Worm (Caenorhabditis elegans): ENCODE results near the gene cox-17.

The cox-17 gene

DNA sequence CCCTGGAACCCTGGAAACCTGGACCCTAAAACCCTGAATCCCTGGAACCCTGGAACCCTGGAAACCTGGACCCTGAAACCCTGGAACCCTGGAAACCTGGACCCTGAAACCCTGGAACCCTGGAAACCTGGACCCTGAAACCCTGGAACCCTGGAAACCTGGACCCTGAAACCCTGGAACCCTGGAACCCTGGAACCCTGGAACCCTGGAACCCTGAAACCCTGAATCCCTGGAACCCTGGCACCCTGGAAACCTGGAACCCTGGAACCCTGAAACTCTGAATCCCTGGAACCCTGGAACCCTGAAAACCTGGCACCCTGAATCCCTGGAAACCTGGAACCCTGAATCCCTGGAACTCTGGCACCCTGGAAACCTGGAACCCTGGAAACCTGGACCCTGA, 22.4 kb upstream of the cox-17 start:
- TF ChIP-seq elt-4 (tag; optimal IDR thresholded peaks at IDR 0.05): peak; percentile 35

DNA sequence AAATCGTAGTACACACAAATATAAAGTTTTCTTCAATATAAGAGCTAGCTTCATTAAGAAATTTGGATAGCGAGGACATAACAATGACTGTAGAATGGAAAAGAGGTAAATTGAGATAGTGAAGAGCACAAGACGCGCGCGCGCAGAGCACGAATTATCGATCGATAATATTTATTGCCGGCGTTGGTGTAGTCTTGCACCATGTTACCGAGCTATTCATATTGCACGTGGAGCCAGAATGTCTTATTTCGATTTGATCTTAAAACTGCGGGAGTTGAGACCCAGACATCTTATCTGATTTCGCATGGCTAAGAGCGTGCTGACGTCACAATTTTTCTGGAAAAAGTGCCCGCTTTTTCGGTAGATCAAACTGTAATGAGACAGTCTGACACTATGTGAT, 21.3 kb upstream of the cox-17 start, which contains the start of gene F40G9.18:
TSS of gene F40G9.18 (minus strand) at position 101 of the 400 bp plus-strand sequence.
- TF ChIP-seq hlh-15 (tag; optimal IDR thresholded peaks at IDR 0.05) (no peak), syd-9 (tag; optimal IDR thresholded peaks at IDR 0.05) (no peak), dve-1 (tag; optimal IDR thresholded peaks at IDR 0.05) (no peak), pag-3 (tag; optimal IDR thresholded peaks at IDR 0.05; ENCODE audit: borderline replicate concordance) (no peak), mec-3 (tag; optimal IDR thresholded peaks at IDR 0.05; ENCODE audit: borderline replicate concordance) (no peak), ceh-34 (tag; optimal IDR thresholded peaks at IDR 0.05) (no peak), rnt-1 (tag; optimal IDR thresholded peaks at IDR 0.05) (no peak), hlh-6 (tag; optimal IDR thresholded peaks at IDR 0.05) (no peak), eyg-1 (tag; optimal IDR thresholded peaks at IDR 0.05) (no peak), ceh-18 (tag; optimal IDR thresholded peaks at IDR 0.05) (no peak), ztf-16 (tag; optimal IDR thresholded peaks at IDR 0.05) (no peak), unc-42 (tag; optimal IDR thresholded peaks at IDR 0.05) (no peak), ceh-24 (tag; optimal IDR thresholded peaks at IDR 0.05) (no peak), ceh-2 (tag; optimal IDR thresholded peaks at IDR 0.05) (no peak), tbx-7 (tag; optimal IDR thresholded peaks at IDR 0.05) (no peak)

DNA sequence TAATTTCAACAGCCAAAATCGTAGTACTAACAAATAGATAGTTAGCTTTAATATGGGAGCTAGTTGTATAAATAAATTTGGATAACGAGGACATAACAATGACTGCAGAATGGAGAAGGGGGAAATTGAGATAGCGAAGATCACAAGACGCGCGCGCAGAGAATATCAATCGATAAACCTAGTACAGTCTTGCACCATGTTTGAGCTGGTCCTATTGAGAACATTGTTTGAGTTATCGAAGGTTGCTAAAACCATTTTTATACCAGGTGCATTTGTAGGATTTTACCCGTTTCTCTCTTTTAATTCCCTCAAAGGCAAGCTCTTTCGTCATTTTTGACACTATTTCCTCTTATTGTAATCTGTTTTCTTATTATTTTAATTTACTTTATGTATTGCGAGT, 19.2 kb upstream of the cox-17 start, which contains the start of the genes F40G9.9 and F40G9.12:
TSS of gene F40G9.9 (minus strand) at position 101 of the 400 bp plus-strand sequence.
TSS of gene F40G9.12 (plus strand) at position 231 of the 400 bp plus-strand sequence.
- no peak for TF ChIP-seq elt-4 (tag; optimal IDR thresholded peaks at IDR 0.05)
- TF ChIP-seq ceh-14 (tag; optimal IDR thresholded peaks at IDR 0.05): no peak
- no peak for TF ChIP-seq pha-2 (tag; optimal IDR thresholded peaks at IDR 0.05)
- no peak for TF ChIP-seq ceh-18 (tag; optimal IDR thresholded peaks at IDR 0.05)
- no peak for TF ChIP-seq ceh-34 (tag; optimal IDR thresholded peaks at IDR 0.05)
- TF ChIP-seq fkh-6 (tag; optimal IDR thresholded peaks at IDR 0.05): no peak
- no peak for TF ChIP-seq Y22D7AL.16 (tag; optimal IDR thresholded peaks at IDR 0.05)
- no peak for TF ChIP-seq hlh-30 (tag; optimal IDR thresholded peaks at IDR 0.05; ENCODE audit: insufficient read depth)
- no peak for TF ChIP-seq pag-3 (tag; optimal IDR thresholded peaks at IDR 0.05; ENCODE audit: borderline replicate concordance)
- TF ChIP-seq ceh-22 (tag; optimal IDR thresholded peaks at IDR 0.05): no peak

ce11 chrIII:173501-173900, 17.3 kb upstream of the cox-17 start, which contains the start of gene F40G9.19:
Gene F40G9.19, plus strand, starts transcription at chrIII:173801.
- no peak for TF ChIP-seq ceh-2 (tag; optimal IDR thresholded peaks at IDR 0.05)
- TF ChIP-seq ceh-6 (GFP tag; optimal IDR thresholded peaks at IDR 0.05): no peak
- no peak for TF ChIP-seq zip-5 (tag; optimal IDR thresholded peaks at IDR 0.05)
- TF ChIP-seq pqm-1 (tag; optimal IDR thresholded peaks at IDR 0.05): no peak
- no peak for TF ChIP-seq fax-1 (tag; optimal IDR thresholded peaks at IDR 0.05)
- no peak for TF ChIP-seq nhr-11 (tag; optimal IDR thresholded peaks at IDR 0.05)
- TF ChIP-seq gmeb-2 (tag; optimal IDR thresholded peaks at IDR 0.05): no peak
- TF ChIP-seq ceh-31 (tag; optimal IDR thresholded peaks at IDR 0.05): no peak
- no peak for TF ChIP-seq lim-6 (tag; optimal IDR thresholded peaks at IDR 0.05)
- TF ChIP-seq tbx-7 (tag; optimal IDR thresholded peaks at IDR 0.05): no peak
- TF ChIP-seq hlh-6 (tag; optimal IDR thresholded peaks at IDR 0.05): no peak
- TF ChIP-seq tbx-2 (tag; optimal IDR thresholded peaks at IDR 0.05): no peak
- TF ChIP-seq F13H6.1 (tag; optimal IDR thresholded peaks at IDR 0.05): no peak
- TF ChIP-seq ceh-24 (tag; optimal IDR thresholded peaks at IDR 0.05): no peak
- no peak for TF ChIP-seq mec-3 (tag; optimal IDR thresholded peaks at IDR 0.05; ENCODE audit: borderline replicate concordance)
- TF ChIP-seq pat-9 (tag; optimal IDR thresholded peaks at IDR 0.05): no peak

DNA sequence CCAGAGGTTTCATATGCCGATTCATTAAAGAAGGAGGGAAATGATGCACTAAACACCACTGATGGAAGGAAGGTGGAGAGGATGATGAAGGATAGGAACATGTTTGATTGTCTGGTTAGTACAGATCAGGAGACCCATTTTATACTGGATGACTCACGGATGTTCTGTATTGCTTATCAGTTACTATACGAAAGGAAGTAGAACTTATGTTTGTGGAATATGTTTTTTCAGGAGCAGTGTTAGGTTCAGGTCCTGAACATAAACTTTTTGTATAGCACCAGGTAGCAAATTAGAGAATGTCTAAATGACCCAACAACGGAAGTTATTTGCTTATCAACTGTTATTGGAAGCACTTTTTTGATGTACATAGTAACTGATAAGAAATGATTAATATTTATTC, 15.1 kb upstream of the cox-17 start, which contains the start of gene clec-148:
TSS of gene clec-148 (minus strand) at position 101 of the 400 bp plus-strand sequence.
- TF ChIP-seq odd-2 (tag; optimal IDR thresholded peaks at IDR 0.05): no peak
- no peak for TF ChIP-seq C08G9.2 (tag; optimal IDR thresholded peaks at IDR 0.05)
- no peak for TF ChIP-seq elt-2 (tag; optimal IDR thresholded peaks at IDR 0.05)
- no peak for TF ChIP-seq F13H6.1 (tag; optimal IDR thresholded peaks at IDR 0.05)
- TF ChIP-seq fax-1 (tag; optimal IDR thresholded peaks at IDR 0.05): no peak
- no peak for TF ChIP-seq fkh-10 (GFP tag; optimal IDR thresholded peaks at IDR 0.05)
- TF ChIP-seq hlh-8 (tag; optimal IDR thresholded peaks at IDR 0.05): no peak
- TF ChIP-seq ceh-19 (GFP tag; optimal IDR thresholded peaks at IDR 0.05): no peak
- no peak for TF ChIP-seq tbx-2 (tag; optimal IDR thresholded peaks at IDR 0.05)
- TF ChIP-seq lim-6 (tag; optimal IDR thresholded peaks at IDR 0.05): no peak
- no peak for TF ChIP-seq ceh-45 (GFP tag; IDR thresholded peaks at IDR 0.05)
- TF ChIP-seq ets-4 (tag; optimal IDR thresholded peaks at IDR 0.05): no peak
- no peak for TF ChIP-seq ceh-18 (tag; optimal IDR thresholded peaks at IDR 0.05)
- TF ChIP-seq nhr-232 (tag; optimal IDR thresholded peaks at IDR 0.05): no peak
- no peak for TF ChIP-seq hlh-13 (GFP tag; optimal IDR thresholded peaks at IDR 0.05)
- no peak for TF ChIP-seq mec-3 (tag; optimal IDR thresholded peaks at IDR 0.05; ENCODE audit: borderline replicate concordance)
- no peak for TF ChIP-seq eyg-1 (tag; optimal IDR thresholded peaks at IDR 0.05)
- no peak for TF ChIP-seq ceh-22 (tag; optimal IDR thresholded peaks at IDR 0.05)
- no peak for TF ChIP-seq rnt-1 (tag; optimal IDR thresholded peaks at IDR 0.05)
